Worm (Caenorhabditis elegans): ENCODE measurements around the gene ceh-41.
A peak's percentile ranks its signal among the peaks of the same experiment; 100 is the strongest.

DNA sequence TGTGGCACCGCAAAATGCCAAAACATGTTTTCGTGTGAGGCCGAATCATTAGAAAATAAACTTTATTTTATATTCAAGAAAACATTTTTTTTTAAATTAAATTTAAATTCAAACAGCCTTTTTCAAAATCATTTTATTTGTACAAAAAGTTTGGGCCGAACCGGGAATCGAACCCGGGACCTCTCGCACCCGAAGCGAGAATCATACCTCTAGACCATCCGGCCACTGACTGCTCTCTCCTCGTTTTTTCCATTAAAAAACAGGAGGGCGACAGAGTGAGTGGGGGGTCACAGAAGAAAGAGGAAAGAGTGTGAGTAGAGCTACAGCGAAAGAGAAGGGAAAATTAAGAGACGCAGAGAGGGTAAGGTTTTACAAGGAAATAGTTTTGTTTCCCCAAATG lies 32.2 kb upstream of the ceh-41 start:
- peak; percentile 59 for TF ChIP-seq med-1 (GFP tag; optimal IDR thresholded peaks at IDR 0.05; ENCODE audit: insufficient read depth)
- peak; percentile 66 for TF ChIP-seq cog-1 (tag; optimal IDR thresholded peaks at IDR 0.05)
- TF ChIP-seq flt-1 (GFP tag; IDR thresholded peaks at IDR 0.05) = peak; percentile 94
- TF ChIP-seq T22C8.4 (GFP tag; IDR thresholded peaks at IDR 0.05) = peak; percentile 78
- TF ChIP-seq tab-1 (GFP tag; IDR thresholded peaks at IDR 0.05) = peak; percentile 94
